Fruit fly (Drosophila melanogaster) whole organism, embryonic: ENCODE data around the gene CG14965.

Experiments
- Ada2b ChIP-seq: fragments of 200-800 bp; sonication (Bioruptor generic); IDR thresholded peaks from 2 replicates; pipeline ENCODE4 v1.3.6; 2022; ENCODE audit warnings: missing biosample characterization, missing genetic modification characterization
- CG10654 ChIP-seq: fragments of 200-800 bp; sonication (Bioruptor generic); optimal IDR thresholded peaks from 2 replicates; lab custom pipeline; 2016; ENCODE audit warnings: missing biosample characterization, missing genetic modification characterization
- CG11456 ChIP-seq: fragments of 200-800 bp; sonication (Bioruptor generic); IDR thresholded peaks from 3 replicates; pipeline ENCODE4 v1.3.6; 2022; ENCODE audit warnings: missing biosample characterization, missing genetic modification characterization
- CG11723 ChIP-seq: fragments of 200-800 bp; sonication (Bioruptor generic); optimal IDR thresholded peaks from 2 replicates; lab custom pipeline; 2017; ENCODE audit warnings: missing biosample characterization, mild to moderate bottlenecking, missing genetic modification characterization
- CG13287 ChIP-seq: fragments of 200-800 bp; sonication (Bioruptor generic); IDR thresholded peaks from 2 replicates; pipeline ENCODE4 v1.3.6; 2022; ENCODE audit warnings: missing biosample characterization, missing genetic modification characterization; ENCODE audit not compliant: partially characterized antibody
- CG15269 ChIP-seq: fragments of 200-800 bp; sonication (Bioruptor generic); optimal IDR thresholded peaks from 2 replicates; lab custom pipeline; 2018; ENCODE audit warnings: missing biosample characterization, mild to moderate bottlenecking, missing genetic modification characterization, moderate library complexity
- CG18599 ChIP-seq: fragments of 200-800 bp; sonication (Bioruptor generic); optimal IDR thresholded peaks from 3 replicates; lab custom pipeline; 2017; ENCODE audit warnings: missing biosample characterization, missing genetic modification characterization, mild to moderate bottlenecking, moderate library complexity, missing genetic modification reagents
- CG18764 ChIP-seq: fragments of 200-800 bp; sonication (Bioruptor generic); optimal IDR thresholded peaks from 3 replicates; lab custom pipeline; 2016; ENCODE audit warnings: missing biosample characterization, missing genetic modification characterization
- CG2199 ChIP-seq: fragments of 200-800 bp; sonication (Bioruptor generic); IDR thresholded peaks from 3 replicates; pipeline ENCODE4 v1.3.6; 2022; ENCODE audit warnings: missing biosample characterization, missing genetic modification characterization
- CG2712 ChIP-seq: fragments of 200-800 bp; optimal IDR thresholded peaks from 3 replicates; lab custom pipeline; 2019; ENCODE audit warnings: missing biosample characterization, mild to moderate bottlenecking, missing genetic modification characterization, moderate library complexity
- CG31388 ChIP-seq: fragments of 200-800 bp; sonication (Bioruptor generic); optimal IDR thresholded peaks from 2 replicates; lab custom pipeline; 2016; ENCODE audit warnings: missing biosample characterization, missing genetic modification characterization
- CG4404 ChIP-seq: fragments of 200-800 bp; sonication (Bioruptor generic); IDR thresholded peaks from 2 replicates; pipeline ENCODE4 v1.3.6; 2022; ENCODE audit warnings: missing biosample characterization, missing genetic modification characterization
- CG6689 ChIP-seq: fragments of 200-800 bp; sonication (Bioruptor generic); IDR thresholded peaks from 2 replicates; pipeline ENCODE4 v1.3.6; 2022; ENCODE audit warnings: missing biosample characterization, missing genetic modification characterization
- CG7987 ChIP-seq: fragments of 200-800 bp; sonication (Bioruptor generic); optimal IDR thresholded peaks from 2 replicates; lab custom pipeline; 2018; ENCODE audit warnings: missing biosample characterization, mild to moderate bottlenecking, missing genetic modification characterization, moderate library complexity
- CG8388 ChIP-seq: fragments of 200-800 bp; sonication (Bioruptor generic); optimal IDR thresholded peaks from 2 replicates; lab custom pipeline; 2019; ENCODE audit warnings: missing biosample characterization, mild to moderate bottlenecking, missing genetic modification characterization, moderate library complexity
- CG8478 ChIP-seq: fragments of >200 bp; optimal IDR thresholded peaks from 2 replicates; lab custom pipeline; 2018
- CG8924 ChIP-seq: fragments of 200-800 bp; optimal IDR thresholded peaks from 3 replicates; lab custom pipeline; 2019; ENCODE audit warnings: missing biosample characterization, mild to moderate bottlenecking, missing genetic modification characterization, moderate library complexity
- CoRest ChIP-seq: fragments of 200-800 bp; sonication (Bioruptor generic); optimal IDR thresholded peaks from 3 replicates; lab custom pipeline; 2018; ENCODE audit warnings: missing biosample characterization, mild to moderate bottlenecking, missing genetic modification characterization, moderate library complexity
- CrebB ChIP-seq: fragments of 200-800 bp; sonication (Bioruptor generic); optimal IDR thresholded peaks from 3 replicates; lab custom pipeline; 2018; ENCODE audit warnings: missing biosample characterization, mild to moderate bottlenecking, missing genetic modification characterization
- D19B ChIP-seq: fragments of 200-800 bp; sonication (Bioruptor generic); optimal IDR thresholded peaks from 2 replicates; lab custom pipeline; 2017; ENCODE audit warnings: missing biosample characterization, mild to moderate bottlenecking, missing genetic modification characterization
- Dbx ChIP-seq: fragments of 200-800 bp; sonication (Bioruptor generic); IDR thresholded peaks from 3 replicates; pipeline ENCODE4 v1.3.6; 2022; ENCODE audit warnings: missing biosample characterization, missing genetic modification characterization
- Dip3 ChIP-seq: fragments of 200-800 bp; sonication (Bioruptor generic); optimal IDR thresholded peaks from 3 replicates; lab custom pipeline; 2016; ENCODE audit warnings: missing biosample characterization, missing genetic modification characterization
- Dll ChIP-seq: fragments of 200-800 bp; sonication (Bioruptor generic); IDR thresholded peaks from 4 replicates; pipeline ENCODE4 v1.3.6; 2022; ENCODE audit warnings: missing biosample characterization, missing genetic modification characterization; ENCODE audit not compliant: partially characterized antibody
- Dref ChIP-seq: fragments of 200-800 bp; sonication (Bioruptor generic); IDR thresholded peaks from 2 replicates; pipeline ENCODE4 v1.3.6; 2022; ENCODE audit warnings: missing biosample characterization, missing genetic modification characterization
- Ets97D ChIP-seq: fragments of 200-800 bp; sonication (Bioruptor generic); optimal IDR thresholded peaks from 3 replicates; lab custom pipeline; 2016; ENCODE audit warnings: missing biosample characterization, missing genetic modification characterization
- Oli ChIP-seq: fragments of 200-800 bp; sonication (Bioruptor generic); optimal IDR thresholded peaks from 2 replicates; lab custom pipeline; 2018; ENCODE audit warnings: missing biosample characterization, mild to moderate bottlenecking, missing genetic modification characterization, moderate library complexity
- Sry-β ChIP-seq: fragments of 200-800 bp; sonication (Bioruptor generic); optimal IDR thresholded peaks from 2 replicates; lab custom pipeline; 2018; ENCODE audit warnings: missing biosample characterization, mild to moderate bottlenecking, missing genetic modification characterization, moderate library complexity
- Tbp ChIP-seq: fragments of >200 bp; optimal IDR thresholded peaks from 2 replicates; lab custom pipeline; 2018; ENCODE audit warnings: missing biosample characterization, missing genetic modification characterization
- ab ChIP-seq: fragments of 200-800 bp; sonication (Bioruptor generic); optimal IDR thresholded peaks from 2 replicates; lab custom pipeline; 2016; ENCODE audit warnings: missing biosample characterization, missing genetic modification characterization
- ac ChIP-seq: fragments of 200-800 bp; sonication (Bioruptor generic); optimal IDR thresholded peaks from 3 replicates; lab custom pipeline; 2017; ENCODE audit warnings: missing biosample characterization, mild to moderate bottlenecking, missing genetic modification characterization
- ase ChIP-seq: fragments of 200-800 bp; sonication (Bioruptor generic); IDR thresholded peaks from 3 replicates; pipeline ENCODE4 v1.3.6; 2022; ENCODE audit warnings: missing biosample characterization, missing genetic modification characterization
- chinmo ChIP-seq: fragments of 200-800 bp; sonication (Bioruptor generic); IDR thresholded peaks from 4 replicates; pipeline ENCODE4 v1.3.6; 2022; ENCODE audit warnings: missing biosample characterization, missing genetic modification characterization; ENCODE audit not compliant: partially characterized antibody
- chn ChIP-seq: fragments of 200-800 bp; sonication (Bioruptor generic); optimal IDR thresholded peaks from 2 replicates; lab custom pipeline; 2016; ENCODE audit warnings: missing biosample characterization, missing genetic modification characterization
- crc ChIP-seq: fragments of 200-800 bp; sonication (Bioruptor generic); optimal IDR thresholded peaks from 2 replicates; lab custom pipeline; 2016; ENCODE audit warnings: missing biosample characterization, missing genetic modification characterization
- dm ChIP-seq: fragments of 200-800 bp; sonication (Bioruptor generic); optimal IDR thresholded peaks from 3 replicates; lab custom pipeline; 2016; ENCODE audit warnings: missing biosample characterization, missing genetic modification characterization
- emc ChIP-seq: fragments of 200-800 bp; sonication (Bioruptor generic); optimal IDR thresholded peaks from 2 replicates; lab custom pipeline; 2016; ENCODE audit warnings: missing biosample characterization, missing genetic modification characterization
- ken ChIP-seq: fragments of 200-800 bp; sonication (Bioruptor generic); IDR thresholded peaks from 3 replicates; pipeline ENCODE4 v1.3.6; 2022; ENCODE audit warnings: missing biosample characterization, missing genetic modification characterization
- lab ChIP-seq: fragments of 200-800 bp; sonication (Bioruptor generic); optimal IDR thresholded peaks from 3 replicates; lab custom pipeline; 2017; ENCODE audit warnings: missing biosample characterization, missing genetic modification characterization, mild to moderate bottlenecking, moderate library complexity, missing genetic modification reagents
- luna ChIP-seq: fragments of 200-800 bp; sonication (Bioruptor generic); optimal IDR thresholded peaks from 2 replicates; lab custom pipeline; 2016; ENCODE audit warnings: missing biosample characterization, missing genetic modification characterization
- pzg ChIP-seq: fragments of 200-800 bp; sonication (Bioruptor generic); optimal IDR thresholded peaks from 3 replicates; lab custom pipeline; 2018; ENCODE audit warnings: missing biosample characterization, mild to moderate bottlenecking, missing genetic modification characterization, moderate library complexity
- sisA ChIP-seq: fragments of 200-800 bp; sonication (Bioruptor generic); IDR thresholded peaks from 2 replicates; pipeline ENCODE4 v1.3.6; 2022; ENCODE audit warnings: missing biosample characterization, missing genetic modification characterization
- tgo ChIP-seq: fragments of 200-800 bp; sonication (Bioruptor generic); IDR thresholded peaks from 3 replicates; pipeline ENCODE4 v1.3.6; 2022; ENCODE audit warnings: missing biosample characterization, missing genetic modification characterization
- yki ChIP-seq: fragments of >200 bp; optimal IDR thresholded peaks from 3 replicates; lab custom pipeline; 2018

Gene CG14965

dm6 chr3L:3206263-3206662 is 14.0 kb upstream of the CG14965 start, which contains the start of gene CG33160:
Gene CG33160, minus strand, starts transcription at chr3L:3206363.
- TF ChIP-seq CG15269 (tag; lab: Kevin White, UChicago) (no peak), ase (GFP tag; lab: Robert Waterston, UW) (no peak)

dm6 chr3L:3205349-3205748 is 13.1 kb upstream of the CG14965 start, which contains the start of gene CG32277:
Gene CG32277, minus strand, starts transcription at chr3L:3205449.
- TF ChIP-seq dm (GFP tag; lab: Kevin White, UChicago), result no peak
- TF ChIP-seq Dref (GFP tag; lab: Robert Waterston, UW), result no peak
- no peak for TF ChIP-seq lab (GFP tag; lab: Kevin White, UChicago)
- no peak for TF ChIP-seq Dbx (GFP tag; lab: Robert Waterston, UW)
- no peak for TF ChIP-seq ken
- TF ChIP-seq CG11723 (GFP tag; lab: Kevin White, UChicago), result no peak
- TF ChIP-seq Dll (GFP tag; lab: Robert Waterston, UW), result no peak
- TF ChIP-seq ac, result no peak

- TF ChIP-seq CrebB (tag; lab: Kevin White, UChicago) (no peak), CG18599 (no peak), Sry-β (GFP tag; lab: Kevin White, UChicago) (no peak), CG10654 (GFP tag; lab: Kevin White, UChicago) (no peak), chn (GFP tag; lab: Kevin White, UChicago) (no peak), CG8478 (lab: Kevin White, UChicago) (no peak), chinmo (GFP tag; lab: Robert Waterston, UW) (no peak), Ets97D (GFP tag; lab: Kevin White, UChicago) (no peak), D19B (GFP tag; lab: Kevin White, UChicago) (no peak), CG4404 (GFP tag; lab: Robert Waterston, UW) (no peak), CoRest (tag; lab: Kevin White, UChicago) (no peak), luna (GFP tag; lab: Kevin White, UChicago) (no peak)
Measured at dm6 chr3L:3204348-3204747, 12.1 kb upstream of the CG14965 start, which contains the start of gene CG33159. Gene CG33159, minus strand, starts transcription at chr3L:3204448.

- TF ChIP-seq Tbp (GFP tag; lab: Kevin White, UChicago), result no peak
- TF ChIP-seq ac, result no peak
- no peak for TF ChIP-seq CG8924 (tag; lab: Kevin White, UChicago)
- no peak for TF ChIP-seq yki (lab: Kevin White, UChicago)
- TF ChIP-seq, all 482 proteins: peak for 0
Measured at dm6 chr3L:3203062-3203461, 10.8 kb upstream of the CG14965 start, which contains the start of gene CG32271. Gene CG32271, minus strand, starts transcription at chr3L:3203162.

- TF ChIP-seq CG2199 (GFP tag; lab: Robert Waterston, UW) (0 out of 3 replicates have a peak, but pooled peaks have one; percentile 32), CG18764 (GFP tag; lab: Kevin White, UChicago) (peak; percentile 74), emc (GFP tag; lab: Kevin White, UChicago) (peak; percentile 48), crc (GFP tag; lab: Kevin White, UChicago) (peak; percentile 48), ab (peak; percentile 52), CG11456 (GFP tag; lab: Robert Waterston, UW) (peak; percentile 82), pzg (GFP tag; lab: Kevin White, UChicago) (peak; percentile 93), CG2712 (tag; lab: Kevin White, UChicago) (peak; percentile 85), CG13287 (GFP tag; lab: Robert Waterston, UW) (peak; percentile 63; the same call in 1 of the 2 replicates), Oli (peak; percentile 54), sisA (GFP tag; lab: Robert Waterston, UW) (peak; percentile 62; the same call in 1 of the 2 replicates), Dip3 (peak; percentile 71), Ada2b (GFP tag; lab: Robert Waterston, UW) (peak; percentile 72), tgo (GFP tag; lab: Robert Waterston, UW) (peak; percentile 73), CG8388 (GFP tag; lab: Kevin White, UChicago) (peak; percentile 60), CG6689 (GFP tag; lab: Robert Waterston, UW) (peak; percentile 69), CG31388 (peak; percentile 55), CG7987 (GFP tag; lab: Kevin White, UChicago) (peak; percentile 74)
Measured at dm6 chr3L:3198447-3199402, 6.4 kb upstream of the CG14965 start, which contains the start of the genes CG32276 and gry. Gene CG32276, minus strand, starts transcription at chr3L:3199047. Gene gry, plus strand, starts transcription at chr3L:3199090.
